Fruit fly (Drosophila melanogaster): ENCODE data around the gene I-t.

I-t gene

dm6 chr3R:11655873-11656374, 47.9 kb upstream of the I-t start, which contains the start of gene CG42327 (continued):
- TF ChIP-seq zen2 (GFP tag; IDR thresholded peaks at IDR 0.05; ENCODE audit: partially characterized antibody) (no peak), CG14050 (GFP tag; IDR thresholded peaks at IDR 0.05) (peak; percentile 94), CG4328 (GFP tag; optimal IDR thresholded peaks at IDR 0.05) (peak; percentile 73), CG31224 (GFP tag; IDR thresholded peaks at IDR 0.05) (peak; percentile 83), wek (GFP tag; optimal IDR thresholded peaks at IDR 0.05) (peak; percentile 60), dati (GFP tag; IDR thresholded peaks at IDR 0.05) (peak; percentile 88), CG13296 (GFP tag; optimal IDR thresholded peaks at IDR 0.05) (peak; percentile 87), CG43689 (GFP tag; IDR thresholded peaks at IDR 0.05) (peak; percentile 80), NC2α (GFP tag; optimal IDR thresholded peaks at IDR 0.05) (peak; percentile 72), Adf1 (GFP tag; IDR thresholded peaks at IDR 0.05) (peak; percentile 68), Fer1 (GFP tag; optimal IDR thresholded peaks at IDR 0.05) (peak; percentile 94), zf30C (GFP tag; optimal IDR thresholded peaks at IDR 0.05) (peak; percentile 22), CG33557 (GFP tag; optimal IDR thresholded peaks at IDR 0.05) (peak; percentile 73), odd (GFP tag; optimal IDR thresholded peaks at IDR 0.05) (peak; percentile 90), tgo (GFP tag; IDR thresholded peaks at IDR 0.05) (peak; percentile 96), ewg (GFP tag; optimal IDR thresholded peaks at IDR 0.05) (peak; percentile 98), grn (GFP tag; optimal IDR thresholded peaks at IDR 0.05) (no peak), Hr78 (GFP tag; optimal IDR thresholded peaks at IDR 0.05) (peak in 1 of 2 experiments; percentile 83), crc (GFP tag; optimal IDR thresholded peaks at IDR 0.05) (peak; percentile 57), CG11398 (GFP tag; optimal IDR thresholded peaks at IDR 0.05) (peak; percentile 16), dysf (GFP tag; IDR thresholded peaks at IDR 0.05) (peak; percentile 94), CoRest (tag; optimal IDR thresholded peaks at IDR 0.05) (peak; percentile 91), Dad (GFP tag; optimal IDR thresholded peaks at IDR 0.05) (peak; percentile 79), psq (GFP tag; optimal IDR thresholded peaks at IDR 0.05) (peak; percentile 87), Elba2 (GFP tag; optimal IDR thresholded peaks at IDR 0.05) (peak; percentile 51), CG12659 (GFP tag; optimal IDR thresholded peaks at IDR 0.05) (peak; percentile 95), CG1233 (GFP tag; optimal IDR thresholded peaks at IDR 0.05) (peak; percentile 87), D (optimal IDR thresholded peaks at IDR 0.05) (no peak), D (GFP tag; optimal IDR thresholded peaks at IDR 0.05) (peak; percentile 91), CG7786 (GFP tag; optimal IDR thresholded peaks at IDR 0.05) (peak; percentile 63), hb (GFP tag; IDR thresholded peaks at IDR 0.05; ENCODE audit: partially characterized antibody) (no peak), CG18262 (tag; optimal IDR thresholded peaks at IDR 0.05) (peak; percentile 97), HLH54F (GFP tag; optimal IDR thresholded peaks at IDR 0.05) (peak; percentile 71), cwo (GFP tag; optimal IDR thresholded peaks at IDR 0.05) (peak; percentile 89), chinmo (GFP tag; IDR thresholded peaks at IDR 0.05; ENCODE audit: partially characterized antibody) (peak; percentile 86; the same call in 2 of the 4 replicates), MTF-1 (GFP tag; optimal IDR thresholded peaks at IDR 0.05; ENCODE audit: borderline replicate concordance) (peak; percentile 86), inv (GFP tag; IDR thresholded peaks at IDR 0.05; ENCODE audit: partially characterized antibody) (peak; percentile 16; the same call in 1 of the 2 replicates), CG15011 (GFP tag; optimal IDR thresholded peaks at IDR 0.05) (peak; percentile 80), phol (tag; optimal IDR thresholded peaks at IDR 0.05) (peak; percentile 94), CG9727 (GFP tag; optimal IDR thresholded peaks at IDR 0.05) (peak; percentile 95), CG7987 (GFP tag; optimal IDR thresholded peaks at IDR 0.05) (peak; percentile 76), CG10543 (GFP tag; optimal IDR thresholded peaks at IDR 0.05) (peak; percentile 80), PHDP (tag; optimal IDR thresholded peaks at IDR 0.05) (peak; percentile 96), Doc3 (GFP tag; IDR thresholded peaks at IDR 0.05; ENCODE audit: partially characterized antibody) (no peak), Lim3 (GFP tag; IDR thresholded peaks at IDR 0.05) (peak; percentile 87), chm (GFP tag; IDR thresholded peaks at IDR 0.05) (peak; percentile 98), Chrac-16 (GFP tag; optimal IDR thresholded peaks at IDR 0.05) (peak; percentile 93), Dp (GFP tag; optimal IDR thresholded peaks at IDR 0.05) (peak; percentile 2), CG11504 (tag; optimal IDR thresholded peaks at IDR 0.05) (peak; percentile 94)
